Worm (Caenorhabditis elegans) whole organism, L4 larva: ENCODE measurements around the gene eef-1A.2.

Experiments used
- aha-1 ChIP-seq: fragments of 150-350 bp; peaks from one replicate; lab custom pipeline; 2014; ENCODE audit warnings: missing biosample characterization, missing genetic modification characterization
- ama-1 ChIP-seq: fragments of 150-350 bp; optimal IDR thresholded peaks from 2 replicates; lab custom pipeline; 2014; ENCODE audit warnings: inconsistent platforms, mixed read lengths
- daf-12 ChIP-seq: fragments of 150-350 bp; optimal IDR thresholded peaks from 2 replicates; lab custom pipeline; 2014; ENCODE audit warnings: missing biosample characterization, missing genetic modification reagents, missing genetic modification characterization
- lin-39 ChIP-seq: fragments of 150-350 bp; optimal IDR thresholded peaks from 2 replicates; lab custom pipeline; 2014; ENCODE audit warnings: missing biosample characterization, missing genetic modification reagents, missing genetic modification characterization
- mep-1 ChIP-seq: fragments of 150-350 bp; sonication (generic microtip); optimal IDR thresholded peaks from 3 replicates; lab custom pipeline; 2014; ENCODE audit warnings: missing biosample characterization, missing genetic modification characterization
- nhr-10 ChIP-seq: fragments of 150-350 bp; optimal IDR thresholded peaks from 2 replicates; lab custom pipeline; 2014; ENCODE audit warnings: missing biosample characterization, missing genetic modification characterization
- nhr-237 ChIP-seq: sonication (generic microtip); optimal IDR thresholded peaks from 2 replicates; lab custom pipeline; 2017; ENCODE audit warnings: missing biosample characterization, missing genetic modification characterization
- nhr-77 ChIP-seq: fragments of 150-350 bp; optimal IDR thresholded peaks from 2 replicates; lab custom pipeline; 2014; ENCODE audit warnings: missing biosample characterization, missing genetic modification characterization
- pqm-1 ChIP-seq: sonication (generic microtip); optimal IDR thresholded peaks from 2 replicates; lab custom pipeline; 2017; ENCODE audit warnings: missing biosample characterization, missing genetic modification characterization
- zag-1 ChIP-seq: fragments of 150-350 bp; optimal IDR thresholded peaks from 2 replicates; lab custom pipeline; 2014; ENCODE audit warnings: missing biosample characterization, missing genetic modification characterization
- ztf-11 ChIP-seq: fragments of 150-350 bp; optimal IDR thresholded peaks from 2 replicates; lab custom pipeline; 2014; ENCODE audit warnings: missing biosample characterization, missing genetic modification characterization

- TF ChIP-seq nhr-237 (no peak), zag-1 (tag; lab: Kevin White, UChicago) (no peak), aha-1 (tag; lab: Kevin White, UChicago) (peak; percentile 66), ama-1 (no peak), ztf-11 (tag; lab: Kevin White, UChicago) (no peak), mep-1 (tag; lab: Kevin White, UChicago) (no peak), pqm-1 (tag; lab: Kevin White, UChicago) (no peak), daf-12 (tag; lab: Kevin White, UChicago) (no peak), lin-39 (tag; lab: Kevin White, UChicago) (no peak), nhr-77 (tag; lab: Kevin White, UChicago) (no peak), nhr-10 (no peak)
Observed at ce11 chrX:7793377-7794041, 29.9 kb upstream of the eef-1A.2 start, which contains the start of gene ZK154.6.
